Fruit fly (Drosophila melanogaster) Kc167 (cell line): ENCODE measurements around the gene CG1979.

Experiments
- Myc ChIP-seq: fragments of >200 bp; optimal IDR thresholded peaks from 2 replicates; lab custom pipeline; 2017; ENCODE audit warnings: missing external identifiers
- Sin3A ChIP-seq: fragments of >200 bp; optimal IDR thresholded peaks from 2 replicates; lab custom pipeline; 2018; ENCODE audit warnings: missing external identifiers
- h ChIP-seq: fragments of >200 bp; optimal IDR thresholded peaks from 3 replicates; lab custom pipeline; 2018; ENCODE audit warnings: missing external identifiers
- insv ChIP-seq: fragments of >200 bp; optimal IDR thresholded peaks from 3 replicates; lab custom pipeline; 2018; ENCODE audit warnings: missing external identifiers
- ttk ChIP-seq: sonication (Bioruptor generic); optimal IDR thresholded peaks from 2 replicates; lab custom pipeline; 2017; ENCODE audit warnings: missing external identifiers

DNA sequence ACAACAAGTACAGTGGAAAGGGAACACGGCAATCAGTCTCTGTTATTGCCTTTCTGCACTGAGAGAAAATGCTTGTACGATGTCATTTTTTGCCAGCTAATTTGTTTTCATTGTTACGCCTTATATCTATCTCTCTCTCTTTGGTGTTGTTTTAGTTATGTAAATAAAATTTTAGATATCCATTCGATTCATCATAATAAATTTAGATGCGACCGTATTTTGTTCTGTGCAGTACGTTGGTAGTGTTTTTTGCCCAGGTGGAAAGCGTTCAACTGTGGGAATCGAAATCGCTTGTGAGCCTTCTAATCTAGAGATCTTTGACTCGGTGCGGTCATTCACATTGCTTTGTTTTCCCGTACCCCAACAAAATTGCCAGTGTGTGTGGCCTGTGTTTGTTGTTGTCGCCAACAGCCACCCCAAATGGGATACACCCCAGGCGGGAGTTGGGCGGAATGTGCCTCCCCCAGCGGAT lies 21.4 kb downstream of the CG1979 start:
- TF ChIP-seq Sin3A (lab: Kevin White, UChicago) = no peak
- TF ChIP-seq h (lab: Kevin White, UChicago) = no peak
- no peak for TF ChIP-seq Myc (lab: Kevin White, UChicago)
- peak; percentile 55 for TF ChIP-seq ttk
- no peak for TF ChIP-seq insv
